Worm (Caenorhabditis elegans): ENCODE results near the gene memi-3.

Gene memi-3

ce11 chrIV:11388684-11389083 is 14.5 kb downstream of the memi-3 start (continued):
- no peak for TF ChIP-seq pqm-1 (tag; optimal IDR thresholded peaks at IDR 0.05)
- no peak for TF ChIP-seq hlh-4 (tag; optimal IDR thresholded peaks at IDR 0.05)
- TF ChIP-seq C16A3.4 (tag; optimal IDR thresholded peaks at IDR 0.05): no peak
- peak; percentile 70 for TF ChIP-seq nhr-71 (tag; optimal IDR thresholded peaks at IDR 0.05)
- TF ChIP-seq nhr-237 (tag; optimal IDR thresholded peaks at IDR 0.05): no peak
- TF ChIP-seq pax-3 (tag; optimal IDR thresholded peaks at IDR 0.05): no peak
- no peak for TF ChIP-seq sup-37 (GFP tag; optimal IDR thresholded peaks at IDR 0.05)
- TF ChIP-seq ztf-11 (tag; optimal IDR thresholded peaks at IDR 0.05): no peak
- TF ChIP-seq dsc-1 (tag; optimal IDR thresholded peaks at IDR 0.05): peak; percentile 30
- no peak for TF ChIP-seq vab-15 (tag; optimal IDR thresholded peaks at IDR 0.05)
- TF ChIP-seq unc-62 (GFP tag; optimal IDR thresholded peaks at IDR 0.05): no peak
- peak; percentile 29 for TF ChIP-seq swsn-7 (tag; optimal IDR thresholded peaks at IDR 0.05)
- TF ChIP-seq C04F5.9 (tag; optimal IDR thresholded peaks at IDR 0.05): no peak
- TF ChIP-seq mab-9 (GFP tag; IDR thresholded peaks at IDR 0.05): no peak

- TF ChIP-seq efl-1 (optimal IDR thresholded peaks at IDR 0.05): no peak
- peak in 1 of 2 experiments; percentile 0 for TF ChIP-seq efl-1 (GFP tag; optimal IDR thresholded peaks at IDR 0.05 in 1 of 2)
- no peak for TF ChIP-seq fos-1 (tag; optimal IDR thresholded peaks at IDR 0.05)
These were observed 23.9 kb downstream of the memi-3 start, which contains the start of gene fbxb-76 for ce11 chrIV:11379254-11379653. Gene fbxb-76 (minus strand): TSS chrIV:11379354.

DNA sequence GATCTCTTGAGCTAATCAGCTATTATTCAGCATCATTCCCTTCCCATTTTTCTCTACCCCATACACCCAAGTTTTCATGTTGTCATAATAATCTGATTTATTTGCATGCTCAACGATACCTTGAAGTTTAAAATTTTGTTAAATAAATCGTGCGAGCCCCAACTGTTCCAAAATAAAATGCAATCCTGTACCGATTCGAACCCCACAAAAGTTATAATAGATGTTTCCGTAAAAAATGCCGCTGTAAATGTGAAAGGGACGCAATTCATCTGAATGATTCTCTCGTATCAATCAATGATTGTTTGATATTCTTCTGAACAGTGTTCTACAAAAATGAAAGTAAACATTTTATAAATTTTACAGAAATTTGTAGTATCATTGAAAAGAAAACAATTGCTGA is 25.7 kb downstream of the memi-3 start:
- TF ChIP-seq unc-98 (GFP tag; IDR thresholded peaks at IDR 0.05) (no peak), unc-62 (GFP tag; optimal IDR thresholded peaks at IDR 0.05) (no peak), hlh-4 (tag; optimal IDR thresholded peaks at IDR 0.05) (no peak)

DNA sequence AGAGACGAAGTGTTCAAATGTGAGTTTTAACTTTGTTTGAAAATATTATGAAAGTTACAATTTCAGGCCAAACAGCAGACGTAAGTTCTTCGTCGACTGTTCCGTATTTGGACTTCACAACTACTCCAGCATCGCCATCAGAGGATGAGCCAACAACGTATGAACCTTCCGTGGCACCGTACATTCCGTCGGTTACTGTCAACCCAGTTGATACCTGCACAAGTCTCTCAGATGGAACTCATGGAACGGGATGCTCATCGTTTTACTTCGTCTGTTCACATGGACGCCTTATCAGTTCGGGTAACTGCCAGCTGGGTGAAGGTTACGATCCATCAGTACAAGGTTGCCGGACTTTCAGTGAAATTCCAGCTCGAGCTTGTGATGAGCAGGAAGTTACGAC is 27.4 kb downstream of the memi-3 start:
- TF ChIP-seq ztf-11 (tag; optimal IDR thresholded peaks at IDR 0.05) (no peak), ceh-88 (GFP tag; IDR thresholded peaks at IDR 0.05) (no peak), swsn-7 (tag; optimal IDR thresholded peaks at IDR 0.05) (no peak), nhr-85 (tag) (no peak), fos-1 (tag; optimal IDR thresholded peaks at IDR 0.05) (no peak), jun-1 (tag; optimal IDR thresholded peaks at IDR 0.05) (no peak), blmp-1 (tag; optimal IDR thresholded peaks at IDR 0.05) (no peak), nhr-19 (GFP tag; conservative IDR thresholded peaks at IDR 0.05) (no peak), rnt-1 (tag; optimal IDR thresholded peaks at IDR 0.05) (no peak), lin-39 (tag; optimal IDR thresholded peaks at IDR 0.05) (no peak), lin-35 (GFP tag; optimal IDR thresholded peaks at IDR 0.05) (no peak), lin-14 (GFP tag; optimal IDR thresholded peaks at IDR 0.05) (no peak), nhr-20 (tag; optimal IDR thresholded peaks at IDR 0.05) (no peak), ceh-90 (tag; optimal IDR thresholded peaks at IDR 0.05) (no peak), nhr-47 (tag; optimal IDR thresholded peaks at IDR 0.05) (no peak), nhr-237 (tag; optimal IDR thresholded peaks at IDR 0.05) (no peak), unc-98 (GFP tag; IDR thresholded peaks at IDR 0.05) (no peak)

ce11 chrIV:11372366-11372997 is 30.7 kb downstream of the memi-3 start, which contains the start of gene cbd-1:
Gene cbd-1 (plus strand): TSS chrIV:11372991.
- no peak for TF ChIP-seq lin-39 (tag; optimal IDR thresholded peaks at IDR 0.05)

ce11 chrIV:11371645-11372044 is 31.5 kb downstream of the memi-3 start, which contains the start of gene sec-31:
Gene sec-31 (minus strand): TSS chrIV:11371792.
- TF ChIP-seq xbp-1 (tag; optimal IDR thresholded peaks at IDR 0.05): peak; percentile 26
- TF ChIP-seq unc-130 (tag; optimal IDR thresholded peaks at IDR 0.05): no peak
- peak; percentile 28 for TF ChIP-seq rnt-1 (tag; optimal IDR thresholded peaks at IDR 0.05)
- peak; percentile 49 to 85 for TF ChIP-seq lin-35 (GFP tag; optimal IDR thresholded peaks at IDR 0.05)
- no peak for TF ChIP-seq hpl-2 (GFP tag; optimal IDR thresholded peaks at IDR 0.05)
- no peak for TF ChIP-seq nhr-90 (tag; optimal IDR thresholded peaks at IDR 0.05; ENCODE audit: poor library complexity)
- TF ChIP-seq skn-1 (tag; optimal IDR thresholded peaks at IDR 0.05): peak; percentile 25
- TF ChIP-seq egl-13 (tag; optimal IDR thresholded peaks at IDR 0.05): no peak
- peak; percentile 97 for TF ChIP-seq blmp-1 (tag; optimal IDR thresholded peaks at IDR 0.05)
- TF ChIP-seq C16A3.4 (tag; optimal IDR thresholded peaks at IDR 0.05): peak; percentile 21
- peak; percentile 33 to 71 for TF ChIP-seq efl-1 (optimal IDR thresholded peaks at IDR 0.05)
- TF ChIP-seq efl-1 (GFP tag; optimal IDR thresholded peaks at IDR 0.05 in 1 of 2): peak; percentile 74 to 98
- no peak for TF ChIP-seq jun-1 (tag; optimal IDR thresholded peaks at IDR 0.05)
- TF ChIP-seq dpl-1 (GFP tag; optimal IDR thresholded peaks at IDR 0.05): peak; percentile 28 to 74 (median 66)
- TF ChIP-seq ztf-11 (tag; optimal IDR thresholded peaks at IDR 0.05): no peak
- no peak for TF ChIP-seq mab-9 (GFP tag; IDR thresholded peaks at IDR 0.05)
